Fruit fly (Drosophila melanogaster): ENCODE measurements around the gene RpS27A.

RpS27A gene

dm6 chr2L:10426534-10427048 lies 18.4 kb downstream of the RpS27A start, which contains the start of the genes SmB and KdelR (continued):
- TF ChIP-seq CG33557 (GFP tag; optimal IDR thresholded peaks at IDR 0.05) (peak; percentile 26), Ets97D (GFP tag; optimal IDR thresholded peaks at IDR 0.05) (peak; percentile 83), sd (tag; optimal IDR thresholded peaks at IDR 0.05) (no peak), twi (tag; optimal IDR thresholded peaks at IDR 0.05) (peak; percentile 17), vvl (GFP tag; IDR thresholded peaks at IDR 0.05) (0 out of 2 replicates have a peak, but pooled peaks have one; percentile 6), dm (GFP tag; optimal IDR thresholded peaks at IDR 0.05) (peak; percentile 80), CoRest (tag; optimal IDR thresholded peaks at IDR 0.05) (peak; percentile 16), sqz (GFP tag; optimal IDR thresholded peaks at IDR 0.05) (peak; percentile 84), CG4328 (GFP tag; optimal IDR thresholded peaks at IDR 0.05) (no peak), CG2129 (GFP tag; IDR thresholded peaks at IDR 0.05; ENCODE audit: partially characterized antibody) (peak; percentile 31; the same call in 1 of the 2 replicates), H2.0 (GFP tag; IDR thresholded peaks at IDR 0.05) (no peak), CG32532 (GFP tag; IDR thresholded peaks at IDR 0.05) (no peak), Stat92E (GFP tag; optimal IDR thresholded peaks at IDR 0.05) (peak in 1 of 3 experiments; percentile 7), CG4424 (GFP tag; optimal IDR thresholded peaks at IDR 0.05) (peak; percentile 37), sug (tag; optimal IDR thresholded peaks at IDR 0.05) (peak; percentile 58), nerfin-1 (tag; optimal IDR thresholded peaks at IDR 0.05) (peak; percentile 40), gfzf (GFP tag; optimal IDR thresholded peaks at IDR 0.05) (peak; percentile 61), gcm (GFP tag; optimal IDR thresholded peaks at IDR 0.05) (peak; percentile 40), hbn (GFP tag; IDR thresholded peaks at IDR 0.05; ENCODE audit: partially characterized antibody) (peak; percentile 71), CG12391 (tag; optimal IDR thresholded peaks at IDR 0.05) (peak; percentile 59), Opbp (GFP tag; IDR thresholded peaks at IDR 0.05; ENCODE audit: partially characterized antibody) (peak; percentile 64; the same call in 2 of the 3 replicates), CG10267 (tag; optimal IDR thresholded peaks at IDR 0.05) (peak; percentile 73), CG34422 (GFP tag; IDR thresholded peaks at IDR 0.05) (peak; percentile 58; the same call in 1 of the 3 replicates), Dad (GFP tag; optimal IDR thresholded peaks at IDR 0.05) (peak; percentile 4), grau (tag; optimal IDR thresholded peaks at IDR 0.05) (peak; percentile 32), CG16863 (GFP tag; optimal IDR thresholded peaks at IDR 0.05) (no peak), bbx (GFP tag; IDR thresholded peaks at IDR 0.05; ENCODE audit: partially characterized antibody) (peak; percentile 66), pfk (GFP tag; optimal IDR thresholded peaks at IDR 0.05) (peak; percentile 25), CG33213 (GFP tag; optimal IDR thresholded peaks at IDR 0.05) (peak; percentile 4), CG1529 (GFP tag; optimal IDR thresholded peaks at IDR 0.05) (no peak), CG4820 (GFP tag; optimal IDR thresholded peaks at IDR 0.05) (no peak), sens (GFP tag) (peak; percentile 81), CG2116 (GFP tag; optimal IDR thresholded peaks at IDR 0.05) (peak; percentile 94), gce (GFP tag; IDR thresholded peaks at IDR 0.05) (no peak), CG8388 (GFP tag; optimal IDR thresholded peaks at IDR 0.05) (peak; percentile 21), CG13296 (GFP tag; optimal IDR thresholded peaks at IDR 0.05) (peak; percentile 17), Elba2 (GFP tag; optimal IDR thresholded peaks at IDR 0.05) (peak; percentile 26), CG4617 (GFP tag; optimal IDR thresholded peaks at IDR 0.05; ENCODE audit: borderline replicate concordance) (peak; percentile 18), Dref (GFP tag; IDR thresholded peaks at IDR 0.05) (peak; percentile 80), CG18262 (tag; optimal IDR thresholded peaks at IDR 0.05) (peak; percentile 49), ham (GFP tag; IDR thresholded peaks at IDR 0.05) (no peak), ewg (GFP tag; optimal IDR thresholded peaks at IDR 0.05) (peak; percentile 56), Dbx (GFP tag; IDR thresholded peaks at IDR 0.05) (no peak), CG30020 (tag; optimal IDR thresholded peaks at IDR 0.05) (peak; percentile 91), tin (GFP tag; optimal IDR thresholded peaks at IDR 0.05) (peak; percentile 22), pum (GFP tag; optimal IDR thresholded peaks at IDR 0.05) (peak; percentile 10), Max (GFP tag; optimal IDR thresholded peaks at IDR 0.05) (peak; percentile 64), CG10274 (GFP tag; optimal IDR thresholded peaks at IDR 0.05) (no peak), Sox100B (GFP tag; optimal IDR thresholded peaks at IDR 0.05) (peak; percentile 48)
